Fruit fly (Drosophila melanogaster) whole organism, embryonic: ENCODE measurements around the gene CG34288.

Experiments
- BtbVII ChIP-seq: fragments of 200-800 bp; sonication (Bioruptor generic); optimal IDR thresholded peaks from 3 replicates; lab custom pipeline; 2017; ENCODE audit warnings: missing biosample characterization, mild to moderate bottlenecking, missing genetic modification characterization
- CG11723 ChIP-seq: fragments of 200-800 bp; sonication (Bioruptor generic); optimal IDR thresholded peaks from 2 replicates; lab custom pipeline; 2017; ENCODE audit warnings: missing biosample characterization, mild to moderate bottlenecking, missing genetic modification characterization
- CG12391 ChIP-seq: fragments of 200-800 bp; sonication (Bioruptor generic); optimal IDR thresholded peaks from 3 replicates; lab custom pipeline; 2018; ENCODE audit warnings: missing biosample characterization, mild to moderate bottlenecking, missing genetic modification characterization, moderate library complexity
- CG13287 ChIP-seq: fragments of 200-800 bp; sonication (Bioruptor generic); IDR thresholded peaks from 2 replicates; pipeline ENCODE4 v1.3.6; 2022; ENCODE audit warnings: missing biosample characterization, missing genetic modification characterization; ENCODE audit not compliant: partially characterized antibody
- CG18764 ChIP-seq: fragments of 200-800 bp; sonication (Bioruptor generic); optimal IDR thresholded peaks from 3 replicates; lab custom pipeline; 2016; ENCODE audit warnings: missing biosample characterization, missing genetic modification characterization
- CG2129 ChIP-seq: fragments of 200-800 bp; sonication (Bioruptor generic); IDR thresholded peaks from 2 replicates; pipeline ENCODE4 v1.3.6; 2022; ENCODE audit warnings: missing biosample characterization, missing genetic modification characterization; ENCODE audit not compliant: partially characterized antibody
- CG30020 ChIP-seq: fragments of 200-800 bp; optimal IDR thresholded peaks from 2 replicates; lab custom pipeline; 2019; ENCODE audit warnings: missing biosample characterization, mild to moderate bottlenecking, missing genetic modification characterization, moderate library complexity
- CG32767 ChIP-seq: fragments of 200-800 bp; sonication (Bioruptor generic); IDR thresholded peaks from 2 replicates; pipeline ENCODE4 v1.3.6; 2022; ENCODE audit warnings: missing biosample characterization, missing genetic modification characterization
- CG34376 ChIP-seq: fragments of 200-800 bp; sonication (Bioruptor generic); optimal IDR thresholded peaks from 2 replicates; lab custom pipeline; 2018; ENCODE audit warnings: missing biosample characterization, mild to moderate bottlenecking, missing genetic modification characterization
- CG34422 ChIP-seq: fragments of 200-800 bp; sonication (Bioruptor generic); IDR thresholded peaks from 3 replicates; pipeline ENCODE4 v1.3.6; 2022; ENCODE audit warnings: missing biosample characterization, missing genetic modification characterization
- CG7928 ChIP-seq: fragments of 200-800 bp; sonication (Bioruptor generic); optimal IDR thresholded peaks from 2 replicates; lab custom pipeline; 2017; ENCODE audit warnings: missing biosample characterization, mild to moderate bottlenecking, missing genetic modification characterization
- CG7987 ChIP-seq: fragments of 200-800 bp; sonication (Bioruptor generic); optimal IDR thresholded peaks from 2 replicates; lab custom pipeline; 2018; ENCODE audit warnings: missing biosample characterization, mild to moderate bottlenecking, missing genetic modification characterization, moderate library complexity
- CG8924 ChIP-seq: fragments of 200-800 bp; optimal IDR thresholded peaks from 3 replicates; lab custom pipeline; 2019; ENCODE audit warnings: missing biosample characterization, mild to moderate bottlenecking, missing genetic modification characterization, moderate library complexity
- Dref ChIP-seq: fragments of 200-800 bp; sonication (Bioruptor generic); IDR thresholded peaks from 2 replicates; pipeline ENCODE4 v1.3.6; 2022; ENCODE audit warnings: missing biosample characterization, missing genetic modification characterization
- Elba2 ChIP-seq: fragments of 200-800 bp; sonication (Bioruptor generic); optimal IDR thresholded peaks from 3 replicates; lab custom pipeline; 2016; ENCODE audit warnings: missing biosample characterization, missing genetic modification characterization
- GATAe ChIP-seq: fragments of 200-800 bp; sonication (Bioruptor generic); conservative IDR thresholded peaks from 2 replicates; pipeline ENCODE4 v1.3.6; 2022; ENCODE audit warnings: missing biosample characterization, missing genetic modification characterization
- HLH3B ChIP-seq: fragments of 200-800 bp; sonication (Bioruptor generic); IDR thresholded peaks from 2 replicates; pipeline ENCODE4 v1.3.6; 2022; ENCODE audit warnings: missing biosample characterization, missing genetic modification characterization
- Hand ChIP-seq: fragments of 200-800 bp; sonication (Bioruptor generic); optimal IDR thresholded peaks from 2 replicates; lab custom pipeline; 2017; ENCODE audit warnings: mild to moderate bottlenecking, missing biosample characterization, missing genetic modification reagents, missing genetic modification characterization
- Lhr ChIP-seq: fragments of 200-800 bp; sonication (Bioruptor generic); optimal IDR thresholded peaks from 3 replicates; lab custom pipeline; 2017; ENCODE audit warnings: mild to moderate bottlenecking, missing biosample characterization, missing genetic modification reagents, missing genetic modification characterization
- MBD-R2 ChIP-seq: fragments of 200-800 bp; sonication (Bioruptor generic); IDR thresholded peaks from 2 replicates; pipeline ENCODE4 v1.3.6; 2022; ENCODE audit warnings: missing biosample characterization, missing genetic modification characterization
- MTF-1 ChIP-seq: fragments of 200-800 bp; sonication (Bioruptor generic); optimal IDR thresholded peaks from 2 replicates; lab custom pipeline; 2018; ENCODE audit warnings: missing biosample characterization, mild to moderate bottlenecking, missing genetic modification characterization, borderline replicate concordance
- Mad ChIP-seq: fragments of 200-800 bp; sonication (Bioruptor generic); optimal IDR thresholded peaks from 2 replicates; lab custom pipeline; 2016; ENCODE audit warnings: missing biosample characterization, missing genetic modification characterization
- Max ChIP-seq: fragments of 200-800 bp; sonication (Bioruptor generic); optimal IDR thresholded peaks from 2 replicates; lab custom pipeline; 2016; ENCODE audit warnings: missing biosample characterization, mild to moderate bottlenecking, missing genetic modification characterization
- NFAT ChIP-seq: fragments of 200-800 bp; sonication (Bioruptor generic); IDR thresholded peaks from 2 replicates; pipeline ENCODE4 v1.3.6; 2022; ENCODE audit warnings: missing biosample characterization, missing genetic modification characterization
- Neu2 ChIP-seq: fragments of 200-800 bp; sonication (Bioruptor generic); optimal IDR thresholded peaks from 3 replicates; lab custom pipeline; 2016; ENCODE audit warnings: missing biosample characterization, missing genetic modification characterization, borderline replicate concordance
- Nf-YB ChIP-seq: fragments of 200-800 bp; sonication (Bioruptor generic); optimal IDR thresholded peaks from 3 replicates; lab custom pipeline; 2019; ENCODE audit warnings: missing biosample characterization, mild to moderate bottlenecking, missing genetic modification characterization, moderate library complexity
- Oli ChIP-seq: fragments of 200-800 bp; sonication (Bioruptor generic); optimal IDR thresholded peaks from 2 replicates; lab custom pipeline; 2018; ENCODE audit warnings: missing biosample characterization, mild to moderate bottlenecking, missing genetic modification characterization, moderate library complexity
- Opbp ChIP-seq: fragments of 200-800 bp; sonication (Bioruptor generic); IDR thresholded peaks from 3 replicates; pipeline ENCODE4 v1.3.6; 2022; ENCODE audit warnings: missing biosample characterization, missing genetic modification characterization; ENCODE audit not compliant: partially characterized antibody
- Sin3A ChIP-seq: fragments of >200 bp; optimal IDR thresholded peaks from 2 replicates; lab custom pipeline; 2018
- Taf1 ChIP-seq: fragments of 200-800 bp; sonication (Bioruptor generic); IDR thresholded peaks from 2 replicates; pipeline ENCODE4 v1.3.6; 2022; ENCODE audit warnings: missing biosample characterization, missing genetic modification characterization
- amos ChIP-seq: fragments of 200-800 bp; sonication (Bioruptor generic); IDR thresholded peaks from 2 replicates; pipeline ENCODE4 v1.3.6; 2022; ENCODE audit warnings: missing biosample characterization, missing genetic modification characterization; ENCODE audit not compliant: partially characterized antibody
- bbx ChIP-seq: fragments of 200-800 bp; sonication (Bioruptor generic); IDR thresholded peaks from 2 replicates; pipeline ENCODE4 v1.3.6; 2022; ENCODE audit warnings: missing biosample characterization, missing genetic modification characterization; ENCODE audit not compliant: partially characterized antibody
- bsh ChIP-seq, 2 experiments: fragments of 200-800 bp; sonication (Bioruptor generic); optimal IDR thresholded peaks; 2 replicates each; lab custom pipeline; 2017 to 2018; ENCODE audit warnings: mild to moderate bottlenecking in 2 of 2, missing biosample characterization in 2 of 2, missing genetic modification characterization in 2 of 2, moderate library complexity in 1 of 2
- caup ChIP-seq: fragments of 200-800 bp; sonication (Bioruptor generic); optimal IDR thresholded peaks from 3 replicates; lab custom pipeline; 2017; ENCODE audit warnings: missing biosample characterization, mild to moderate bottlenecking, missing genetic modification characterization, moderate library complexity; ENCODE audit not compliant: severe bottlenecking
- chinmo ChIP-seq: fragments of 200-800 bp; sonication (Bioruptor generic); IDR thresholded peaks from 4 replicates; pipeline ENCODE4 v1.3.6; 2022; ENCODE audit warnings: missing biosample characterization, missing genetic modification characterization; ENCODE audit not compliant: partially characterized antibody
- corto ChIP-seq: fragments of 200-800 bp; sonication (Bioruptor generic); optimal IDR thresholded peaks from 2 replicates; lab custom pipeline; 2016; ENCODE audit warnings: missing biosample characterization, mild to moderate bottlenecking, missing genetic modification characterization, moderate library complexity
- da ChIP-seq: fragments of 200-800 bp; sonication (Bioruptor generic); optimal IDR thresholded peaks from 2 replicates; lab custom pipeline; 2016; ENCODE audit warnings: missing biosample characterization, missing genetic modification characterization
- danr ChIP-seq: fragments of 200-800 bp; sonication (Bioruptor generic); IDR thresholded peaks from 2 replicates; pipeline ENCODE4 v1.3.6; 2022; ENCODE audit warnings: missing biosample characterization, missing genetic modification characterization
- dmrt99B ChIP-seq: fragments of 200-800 bp; sonication (Bioruptor generic); optimal IDR thresholded peaks from 2 replicates; lab custom pipeline; 2018; ENCODE audit warnings: missing biosample characterization, mild to moderate bottlenecking, missing genetic modification characterization, moderate library complexity
- exex ChIP-seq: fragments of 200-800 bp; sonication (Bioruptor generic); optimal IDR thresholded peaks from 4 replicates; lab custom pipeline; 2018; ENCODE audit warnings: missing biosample characterization, mild to moderate bottlenecking, missing genetic modification characterization, moderate library complexity
- gfzf ChIP-seq: fragments of 200-800 bp; sonication (Bioruptor generic); optimal IDR thresholded peaks from 2 replicates; lab custom pipeline; 2016; ENCODE audit warnings: missing biosample characterization, mild to moderate bottlenecking, missing genetic modification characterization, moderate library complexity
- gsb ChIP-seq: fragments of 200-800 bp; sonication (Bioruptor generic); IDR thresholded peaks from 2 replicates; pipeline ENCODE4 v1.3.6; 2022; ENCODE audit warnings: missing biosample characterization, missing genetic modification characterization
- nerfin-1 ChIP-seq: fragments of 200-800 bp; sonication (Bioruptor generic); optimal IDR thresholded peaks from 3 replicates; lab custom pipeline; 2019; ENCODE audit warnings: missing biosample characterization, mild to moderate bottlenecking, missing genetic modification characterization, moderate library complexity
- nmo ChIP-seq: fragments of 200-800 bp; sonication (Bioruptor generic); optimal IDR thresholded peaks from 2 replicates; lab custom pipeline; 2018; ENCODE audit warnings: missing biosample characterization, mild to moderate bottlenecking, missing genetic modification characterization, moderate library complexity
- pzg ChIP-seq: fragments of 200-800 bp; sonication (Bioruptor generic); optimal IDR thresholded peaks from 3 replicates; lab custom pipeline; 2018; ENCODE audit warnings: missing biosample characterization, mild to moderate bottlenecking, missing genetic modification characterization, moderate library complexity
- rib ChIP-seq: fragments of 200-800 bp; sonication (Bioruptor generic); IDR thresholded peaks from 2 replicates; pipeline ENCODE4 v1.3.6; 2022; ENCODE audit warnings: missing biosample characterization, missing genetic modification characterization
- so ChIP-seq: fragments of 200-800 bp; sonication (Bioruptor generic); IDR thresholded peaks from 3 replicates; pipeline ENCODE4 v1.3.6; 2022; ENCODE audit warnings: missing biosample characterization, missing genetic modification characterization
- zen ChIP-seq: fragments of 200-800 bp; sonication (Bioruptor generic); optimal IDR thresholded peaks from 3 replicates; lab custom pipeline; 2018; ENCODE audit warnings: missing biosample characterization, mild to moderate bottlenecking, missing genetic modification characterization, moderate library complexity
- zfh1 ChIP-seq: fragments of 200-800 bp; sonication (Bioruptor generic); IDR thresholded peaks from 3 replicates; pipeline ENCODE4 v1.3.6; 2022; ENCODE audit warnings: missing biosample characterization, missing genetic modification characterization

The CG34288 gene

DNA sequence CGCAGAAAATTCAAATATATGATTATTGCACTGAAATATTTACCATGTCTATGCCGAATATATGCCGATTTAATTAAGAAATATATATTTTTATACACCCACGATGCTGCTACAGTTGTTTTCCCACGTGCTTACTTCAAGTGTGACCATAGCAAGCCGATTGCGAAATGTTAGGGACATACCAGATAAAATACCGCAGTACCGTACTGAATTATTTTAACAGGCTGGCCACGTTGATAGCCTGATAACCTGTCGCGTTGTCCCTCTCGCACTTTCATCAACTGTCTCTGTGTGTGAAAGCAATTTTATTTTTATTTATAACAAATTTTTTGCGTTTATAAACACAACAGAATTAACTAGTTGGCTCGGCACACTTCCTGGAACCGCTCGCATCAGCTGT lies 26.2 kb downstream of the CG34288 start, which contains the start of the genes Nop56 and mats (continued):
- no peak for TF ChIP-seq da (GFP tag; lab: Kevin White, UChicago)
- TF ChIP-seq bbx, result no peak; the same call in 1 of the 2 replicates
- 0 out of 3 replicates have a peak, but pooled peaks have one; percentile 16 for TF ChIP-seq so
- no peak for TF ChIP-seq BtbVII (GFP tag; lab: Kevin White, UChicago)
- peak; percentile 17 for TF ChIP-seq CG34376
- TF ChIP-seq gsb, result no peak
- no peak for TF ChIP-seq Neu2 (GFP tag; lab: Kevin White, UChicago)
- TF ChIP-seq CG34422 (GFP tag; lab: Robert Waterston, UW), result peak; percentile 81; the same call in 2 of the 3 replicates
- peak; percentile 91 for TF ChIP-seq gfzf (GFP tag; lab: Kevin White, UChicago)
- peak; percentile 72 for TF ChIP-seq CG8924 (tag; lab: Kevin White, UChicago)
- TF ChIP-seq Mad (GFP tag; lab: Kevin White, UChicago), result peak; percentile 22
- TF ChIP-seq Oli (tag; lab: Kevin White, UChicago), result no peak
- peak; percentile 27; the same call in 1 of the 2 replicates for TF ChIP-seq rib (GFP tag; lab: Robert Waterston, UW)
- no peak for TF ChIP-seq zfh1
- peak; percentile 10 for TF ChIP-seq CG12391
- TF ChIP-seq exex, result peak; percentile 41
- TF ChIP-seq Nf-YB, result peak; percentile 4
- TF ChIP-seq Sin3A (lab: Kevin White, UChicago), result peak; percentile 41
- TF ChIP-seq Lhr, result peak; percentile 45
- no peak for TF ChIP-seq CG32767 (GFP tag; lab: Robert Waterston, UW)
- TF ChIP-seq CG7987 (GFP tag; lab: Kevin White, UChicago), result peak; percentile 34
- TF ChIP-seq CG18764 (GFP tag; lab: Kevin White, UChicago), result no peak
- TF ChIP-seq CG7928 (GFP tag; lab: Kevin White, UChicago), result no peak
- TF ChIP-seq CG2129, result no peak
- TF ChIP-seq Opbp, result peak; percentile 29; the same call in 1 of the 3 replicates
- peak; percentile 37 for TF ChIP-seq Dref (GFP tag; lab: Robert Waterston, UW)
- TF ChIP-seq chinmo (GFP tag; lab: Robert Waterston, UW), result 0 out of 4 replicates have a peak, but pooled peaks have one; percentile 75
- TF ChIP-seq danr (GFP tag; lab: Robert Waterston, UW), result no peak
- no peak for TF ChIP-seq corto (GFP tag; lab: Kevin White, UChicago)
- TF ChIP-seq pzg (GFP tag; lab: Kevin White, UChicago), result peak; percentile 96
- peak; percentile 17; the same call in 1 of the 2 replicates for TF ChIP-seq GATAe (GFP tag; lab: Robert Waterston, UW)
- peak; percentile 84 for TF ChIP-seq Elba2
- TF ChIP-seq CG30020 (tag; lab: Kevin White, UChicago), result peak; percentile 48
- TF ChIP-seq zen, result peak; percentile 13
- no peak for TF ChIP-seq HLH3B (GFP tag; lab: Robert Waterston, UW)
- TF ChIP-seq nmo, result peak; percentile 65
- peak; percentile 57; the same call in 1 of the 2 replicates for TF ChIP-seq CG13287 (GFP tag; lab: Robert Waterston, UW)
- TF ChIP-seq nerfin-1 (tag; lab: Kevin White, UChicago), result peak; percentile 29
- TF ChIP-seq Max, result peak; percentile 98
- TF ChIP-seq Taf1 (GFP tag; lab: Robert Waterston, UW), result no peak
- TF ChIP-seq MBD-R2 (GFP tag; lab: Robert Waterston, UW), result peak; percentile 79
- TF ChIP-seq amos (GFP tag; lab: Robert Waterston, UW), result peak; percentile 13; the same call in 1 of the 2 replicates
- TF ChIP-seq caup (GFP tag; lab: Kevin White, UChicago), result peak; percentile 33
- TF ChIP-seq CG11723 (GFP tag; lab: Kevin White, UChicago), result no peak
- TF ChIP-seq MTF-1 (GFP tag; lab: Kevin White, UChicago), result no peak
- no peak for TF ChIP-seq Hand
- no peak for TF ChIP-seq dmrt99B (tag; lab: Kevin White, UChicago)
- TF ChIP-seq bsh (GFP tag; optimal IDR thresholded peaks at IDR 0.05; lab: Kevin White, UChicago), result no peak
- TF ChIP-seq NFAT (GFP tag; lab: Robert Waterston, UW), result peak; percentile 13; the same call in 1 of the 2 replicates
